Worm (Caenorhabditis elegans): ENCODE data around the gene ceh-30.

ceh-30 gene

ce11 chrX:3031484-3031883 is 31.9 kb upstream of the ceh-30 start, which contains the start of gene clec-265:
Gene clec-265 (plus strand): TSS chrX:3031783.
- TF ChIP-seq elt-2 (tag; optimal IDR thresholded peaks at IDR 0.05), result peak; percentile 96
- TF ChIP-seq nhr-84 (tag; optimal IDR thresholded peaks at IDR 0.05), result no peak
- no peak for TF ChIP-seq unc-98 (GFP tag; IDR thresholded peaks at IDR 0.05)
- peak; percentile 11 for TF ChIP-seq tlp-1 (tag; optimal IDR thresholded peaks at IDR 0.05)
- TF ChIP-seq efl-1 (optimal IDR thresholded peaks at IDR 0.05), result no peak
- no peak for TF ChIP-seq efl-1 (GFP tag; optimal IDR thresholded peaks at IDR 0.05 in 1 of 2)
- TF ChIP-seq alr-1 (tag; optimal IDR thresholded peaks at IDR 0.05; ENCODE audit: borderline replicate concordance), result no peak
- TF ChIP-seq pqm-1 (tag; optimal IDR thresholded peaks at IDR 0.05), result peak; percentile 86
- peak; percentile 14 for TF ChIP-seq jun-1 (tag; optimal IDR thresholded peaks at IDR 0.05)
- peak; percentile 4 for TF ChIP-seq nhr-90 (tag; optimal IDR thresholded peaks at IDR 0.05; ENCODE audit: poor library complexity)
- peak; percentile 31 for TF ChIP-seq pax-3 (tag; optimal IDR thresholded peaks at IDR 0.05)
- peak; percentile 7 for TF ChIP-seq nhr-71 (tag; optimal IDR thresholded peaks at IDR 0.05)

DNA sequence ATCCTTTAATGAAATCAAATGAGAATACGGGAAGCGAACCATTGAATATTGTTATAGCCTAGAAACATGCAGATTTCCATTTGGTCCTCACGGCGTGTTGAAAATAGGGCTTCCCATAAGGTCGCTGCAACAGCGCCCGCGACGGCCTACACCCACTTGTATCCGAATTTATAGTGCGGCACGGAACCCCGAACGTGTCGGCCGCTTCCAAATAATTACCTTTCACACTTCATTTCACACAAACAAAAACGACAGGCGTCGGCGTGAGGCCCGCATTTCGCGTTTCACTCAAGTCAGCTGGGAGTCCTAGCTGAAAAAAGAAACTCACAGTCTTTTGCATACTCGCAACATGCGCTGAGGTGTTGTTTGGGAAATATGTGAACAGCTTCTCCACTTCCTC is 29.9 kb upstream of the ceh-30 start:
- TF ChIP-seq blmp-1 (tag; optimal IDR thresholded peaks at IDR 0.05) (no peak), efl-1 (optimal IDR thresholded peaks at IDR 0.05) (no peak), efl-1 (GFP tag; optimal IDR thresholded peaks at IDR 0.05 in 1 of 2) (peak in 1 of 2 experiments; percentile 86), C04F5.9 (tag; optimal IDR thresholded peaks at IDR 0.05) (no peak), unc-30 (tag; optimal IDR thresholded peaks at IDR 0.05) (no peak), mep-1 (tag; optimal IDR thresholded peaks at IDR 0.05) (no peak), nhr-12 (tag; optimal IDR thresholded peaks at IDR 0.05) (no peak), snpc-4 (tag; optimal IDR thresholded peaks at IDR 0.05) (peak; percentile 76), nhr-85 (tag) (no peak), pax-3 (tag; optimal IDR thresholded peaks at IDR 0.05) (no peak), ces-1 (GFP tag; optimal IDR thresholded peaks at IDR 0.05) (no peak), ztf-4 (tag; optimal IDR thresholded peaks at IDR 0.05) (no peak), xbp-1 (tag; optimal IDR thresholded peaks at IDR 0.05) (no peak), C16A3.4 (tag; optimal IDR thresholded peaks at IDR 0.05) (no peak), nhr-28 (tag; optimal IDR thresholded peaks at IDR 0.05) (no peak)

ce11 chrX:3034203-3034602 is 29.2 kb upstream of the ceh-30 start, which contains the start of gene M02F4.2:
Gene M02F4.2 (minus strand): TSS chrX:3034303.
- TF ChIP-seq tbx-2 (tag; optimal IDR thresholded peaks at IDR 0.05) (no peak), nhr-28 (tag; optimal IDR thresholded peaks at IDR 0.05) (no peak), ceh-82 (tag; optimal IDR thresholded peaks at IDR 0.05) (no peak), unc-86 (tag; optimal IDR thresholded peaks at IDR 0.05) (no peak)

- peak; percentile 83 for TF ChIP-seq grh-1 (GFP tag; IDR thresholded peaks at IDR 0.05)
- TF ChIP-seq nhr-12 (tag; optimal IDR thresholded peaks at IDR 0.05), result no peak
- TF ChIP-seq ets-5 (GFP tag; IDR thresholded peaks at IDR 0.05), result no peak
- TF ChIP-seq dsc-1 (tag; optimal IDR thresholded peaks at IDR 0.05), result peak; percentile 98
- TF ChIP-seq lin-15B (tag; optimal IDR thresholded peaks at IDR 0.05), result no peak
- TF ChIP-seq C34B4.2 (tag; optimal IDR thresholded peaks at IDR 0.05), result no peak
- TF ChIP-seq nhr-19 (GFP tag; conservative IDR thresholded peaks at IDR 0.05), result peak; percentile 95
- TF ChIP-seq nhr-85 (tag), result peak; percentile 92
- no peak for TF ChIP-seq blmp-1 (tag; optimal IDR thresholded peaks at IDR 0.05)
- peak; percentile 41 for TF ChIP-seq mef-2 (tag; optimal IDR thresholded peaks at IDR 0.05)
- peak; percentile 66 for TF ChIP-seq fkh-4 (tag; optimal IDR thresholded peaks at IDR 0.05; ENCODE audit: borderline replicate concordance)
- TF ChIP-seq sup-37 (GFP tag; optimal IDR thresholded peaks at IDR 0.05), result peak; percentile 68
- no peak for TF ChIP-seq Y116A8C.19 (tag; optimal IDR thresholded peaks at IDR 0.05; ENCODE audit: borderline replicate concordance)
- peak; percentile 53 to 59 for TF ChIP-seq efl-1 (optimal IDR thresholded peaks at IDR 0.05)
- TF ChIP-seq efl-1 (GFP tag; optimal IDR thresholded peaks at IDR 0.05 in 1 of 2), result peak; percentile 19 to 95
- TF ChIP-seq unc-86 (tag; optimal IDR thresholded peaks at IDR 0.05), result peak; percentile 87
- no peak for TF ChIP-seq unc-30 (tag; optimal IDR thresholded peaks at IDR 0.05)
- peak; percentile 95 for TF ChIP-seq nhr-71 (tag; optimal IDR thresholded peaks at IDR 0.05)
- peak; percentile 69; the same call in 1 of the 2 replicates for TF ChIP-seq unc-98 (GFP tag; IDR thresholded peaks at IDR 0.05)
- peak; percentile 59 for TF ChIP-seq C04F5.9 (tag; optimal IDR thresholded peaks at IDR 0.05)
- TF ChIP-seq pqm-1 (tag; optimal IDR thresholded peaks at IDR 0.05), result no peak
- peak; percentile 88 for TF ChIP-seq fos-1 (tag; optimal IDR thresholded peaks at IDR 0.05)
- TF ChIP-seq snu-23 (GFP tag; optimal IDR thresholded peaks at IDR 0.05), result peak; percentile 98
- peak; percentile 87 for TF ChIP-seq lin-39 (tag; optimal IDR thresholded peaks at IDR 0.05)
- TF ChIP-seq aly-2 (tag; optimal IDR thresholded peaks at IDR 0.05), result peak; percentile 96
- peak; percentile 31 for TF ChIP-seq nhr-237 (tag; optimal IDR thresholded peaks at IDR 0.05)
- peak; percentile 94 for TF ChIP-seq nhr-90 (tag; optimal IDR thresholded peaks at IDR 0.05; ENCODE audit: poor library complexity)
- TF ChIP-seq mep-1 (tag; optimal IDR thresholded peaks at IDR 0.05), result peak; percentile 86
- no peak for TF ChIP-seq tlp-1 (tag; optimal IDR thresholded peaks at IDR 0.05)
- TF ChIP-seq mab-9 (GFP tag; IDR thresholded peaks at IDR 0.05), result peak; percentile 89
- TF ChIP-seq nhr-47 (tag; optimal IDR thresholded peaks at IDR 0.05), result peak; percentile 96
- TF ChIP-seq egl-13 (tag; optimal IDR thresholded peaks at IDR 0.05), result peak; percentile 92
- no peak for TF ChIP-seq unc-62 (GFP tag; optimal IDR thresholded peaks at IDR 0.05)
Observed at ce11 chrX:3035972-3036379, 27.4 kb upstream of the ceh-30 start.
